Fruit fly (Drosophila melanogaster) whole organism, prepupa: Measurements from ENCODE around the gene MED20.

Experiments used
- CG32006 ChIP-seq: fragments of 200-800 bp; sonication (Bioruptor generic); optimal IDR thresholded peaks from 3 replicates; lab custom pipeline; 2017; ENCODE audit warnings: missing biosample characterization, mild to moderate bottlenecking, missing genetic modification characterization
- Hr38 ChIP-seq: sonication (Bioruptor generic); optimal IDR thresholded peaks from 2 replicates; lab custom pipeline; 2016; ENCODE audit warnings: missing biosample characterization, missing genetic modification characterization
- Smox ChIP-seq: fragments of 200-800 bp; sonication (Bioruptor generic); optimal IDR thresholded peaks from 3 replicates; lab custom pipeline; 2016; ENCODE audit warnings: missing biosample characterization, missing genetic modification characterization
- ss ChIP-seq, 2 experiments: fragments of 200-800 bp; sonication (Bioruptor generic); optimal IDR thresholded peaks; 2 replicates in 1 of 2; 3 replicates in 1 of 2; lab custom pipeline; 2017 to 2018; ENCODE audit warnings: mild to moderate bottlenecking in 2 of 2, missing biosample characterization in 2 of 2, missing genetic modification characterization in 2 of 2, moderate library complexity in 1 of 2

MED20 gene

DNA sequence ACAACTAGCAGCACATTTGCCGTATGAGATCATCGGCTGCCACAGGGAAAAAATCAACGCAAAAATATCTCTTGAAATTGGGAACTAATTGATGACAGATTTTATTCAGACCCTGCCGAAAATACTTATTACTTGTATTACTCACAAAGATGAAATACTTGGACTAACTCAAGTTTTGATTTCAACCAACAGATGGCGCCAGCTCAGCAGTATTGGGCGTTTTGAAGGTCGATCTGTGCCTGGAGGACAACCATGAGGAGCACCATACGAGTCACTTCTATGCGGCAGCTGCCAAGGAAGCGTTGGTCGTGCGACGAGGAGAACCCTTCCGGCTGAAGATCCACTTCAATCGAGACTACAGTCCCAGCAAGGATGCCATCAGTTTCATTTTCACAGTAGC lies 48.3 kb downstream of the MED20 start:
- TF ChIP-seq CG32006 (GFP tag; lab: Kevin White, UChicago): no peak
- no peak for TF ChIP-seq Hr38 (GFP tag; lab: Kevin White, UChicago)
- no peak for TF ChIP-seq ss (GFP tag; optimal IDR thresholded peaks at IDR 0.05; lab: Kevin White, UChicago)
- no peak for TF ChIP-seq Smox (GFP tag; lab: Kevin White, UChicago)
